Worm (Caenorhabditis elegans): Measurements from ENCODE around the gene F14H8.2.

The F14H8.2 gene

DNA sequence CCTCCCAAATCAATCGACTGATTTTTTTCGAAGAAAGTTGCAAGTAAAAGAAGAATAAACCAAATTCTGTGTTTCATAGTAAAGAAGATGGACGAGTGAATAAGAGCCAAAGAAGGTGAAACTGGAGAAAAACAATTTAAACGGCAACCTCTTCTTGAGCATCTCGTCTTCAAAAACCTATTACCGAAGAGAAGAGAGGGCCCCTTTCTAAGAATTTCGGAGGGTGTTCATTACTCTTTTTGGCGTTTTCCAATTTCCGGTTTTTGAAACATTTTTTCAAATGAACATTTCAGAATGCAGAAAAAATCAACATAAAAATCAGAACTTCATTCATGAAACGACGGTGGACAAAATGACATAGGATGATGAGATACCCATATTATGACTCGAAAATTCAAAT lies 8.6 kb downstream of the F14H8.2 start, which contains the start of gene nmr-2:
Gene nmr-2, minus strand, starts transcription at position 101 of the 400 bp plus-strand sequence.
- TF ChIP-seq ztf-7 (tag; optimal IDR thresholded peaks at IDR 0.05) (no peak), ceh-62 (tag; optimal IDR thresholded peaks at IDR 0.05) (no peak), dve-1 (tag; optimal IDR thresholded peaks at IDR 0.05; ENCODE audit: insufficient read depth) (no peak), skn-1 (tag; optimal IDR thresholded peaks at IDR 0.05) (no peak), snpc-4 (tag; optimal IDR thresholded peaks at IDR 0.05) (no peak), ama-1 (optimal IDR thresholded peaks at IDR 0.05) (peak; percentile 42), fkh-10 (GFP tag; optimal IDR thresholded peaks at IDR 0.05) (no peak)

DNA sequence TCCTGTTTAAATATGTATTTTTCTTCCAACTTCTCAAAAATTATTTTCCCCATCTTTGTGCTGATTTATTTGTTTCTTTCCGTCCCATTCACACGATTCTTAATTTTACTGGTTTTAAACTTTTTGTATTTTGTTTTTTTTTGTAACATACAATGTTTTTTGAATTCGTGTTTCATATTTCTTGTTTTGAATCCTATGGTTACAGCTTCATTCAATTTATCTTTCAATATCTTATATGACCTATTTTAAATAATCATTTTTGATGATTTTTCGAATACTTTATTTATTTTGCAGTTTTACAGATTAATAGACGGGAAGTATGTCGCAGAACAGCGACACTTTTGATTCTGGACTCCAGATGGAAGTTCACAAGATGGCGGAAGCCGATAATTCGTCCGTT lies 15.3 kb downstream of the F14H8.2 start, which contains the start of gene hrde-2:
Gene hrde-2, plus strand, starts transcription at position 301 of the 400 bp plus-strand sequence.
- no peak for TF ChIP-seq daf-12 (tag; optimal IDR thresholded peaks at IDR 0.05)
- TF ChIP-seq ces-1 (GFP tag; optimal IDR thresholded peaks at IDR 0.05), result no peak
- TF ChIP-seq mdl-1 (tag; optimal IDR thresholded peaks at IDR 0.05), result no peak
- no peak for TF ChIP-seq pqm-1 (tag; optimal IDR thresholded peaks at IDR 0.05)
- no peak for TF ChIP-seq nhr-41 (GFP tag; IDR thresholded peaks at IDR 0.05)
- no peak for TF ChIP-seq skn-1 (tag; optimal IDR thresholded peaks at IDR 0.05)
- no peak for TF ChIP-seq lin-38 (GFP tag; IDR thresholded peaks at IDR 0.05)
- TF ChIP-seq F37D6.2 (tag; optimal IDR thresholded peaks at IDR 0.05), result no peak
- no peak for TF ChIP-seq set-16 (GFP tag; IDR thresholded peaks at IDR 0.05)
- no peak for TF ChIP-seq attf-4 (tag; optimal IDR thresholded peaks at IDR 0.05)
- no peak for TF ChIP-seq ctbp-1 (GFP tag; IDR thresholded peaks at IDR 0.05)
- no peak for TF ChIP-seq ceh-20 (GFP tag; IDR thresholded peaks at IDR 0.05)

DNA sequence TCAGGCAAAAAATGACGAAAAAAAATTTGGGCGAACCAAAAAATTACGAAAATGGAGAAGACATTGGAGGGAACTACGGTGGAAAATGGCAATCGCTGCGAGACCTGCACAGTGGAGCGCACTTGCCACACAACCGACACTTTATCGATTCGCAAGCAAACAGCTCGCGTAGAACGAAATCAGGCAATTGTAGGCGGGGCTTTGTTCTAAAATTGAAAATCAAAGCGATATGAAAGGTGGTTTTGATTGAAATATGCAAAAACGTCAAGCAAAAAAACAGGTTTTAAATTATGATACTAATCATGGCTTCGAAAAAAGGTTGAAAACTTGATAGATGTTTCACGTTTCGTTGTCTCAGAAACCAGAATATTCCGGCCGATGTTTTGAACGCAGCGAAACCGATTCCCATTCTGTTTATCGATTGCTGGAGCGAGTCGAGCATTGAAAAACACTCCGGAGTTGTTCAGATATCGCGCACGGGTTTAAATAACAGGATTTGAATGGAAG lies 17.9 kb downstream of the F14H8.2 start, which contains the start of the genes fib-1 and mut-15:
Gene fib-1, minus strand, starts transcription at position 40 of the 507 bp plus-strand sequence.
Gene mut-15, plus strand, starts transcription at position 360 of the 507 bp plus-strand sequence.
- TF ChIP-seq ztf-11 (tag; optimal IDR thresholded peaks at IDR 0.05) (no peak), snpc-1.2 (GFP tag; IDR thresholded peaks at IDR 0.05) (no peak), tra-1 (GFP tag; IDR thresholded peaks at IDR 0.05) (peak; percentile 67), pqm-1 (tag; optimal IDR thresholded peaks at IDR 0.05) (no peak), aha-1 (tag) (peak; percentile 24), ces-1 (GFP tag; optimal IDR thresholded peaks at IDR 0.05) (no peak), egl-43 (GFP tag; IDR thresholded peaks at IDR 0.05) (0 out of 2 replicates have a peak, but pooled peaks have one; percentile 45), daf-12 (tag; optimal IDR thresholded peaks at IDR 0.05) (no peak), dmd-9 (GFP tag; IDR thresholded peaks at IDR 0.05) (peak; percentile 78; the same call in 1 of the 2 replicates), nhr-48 (tag; optimal IDR thresholded peaks at IDR 0.05) (peak; percentile 44), ZK546.5 (tag; optimal IDR thresholded peaks at IDR 0.05) (no peak), ceh-28 (tag; optimal IDR thresholded peaks at IDR 0.05) (peak; percentile 71), daf-19 (GFP tag; conservative IDR thresholded peaks at IDR 0.05) (peak; percentile 58; the same call in 1 of the 2 replicates), ceh-32 (tag; optimal IDR thresholded peaks at IDR 0.05; ENCODE audit: poor library complexity) (no peak), set-16 (GFP tag; IDR thresholded peaks at IDR 0.05) (no peak), lin-1 (GFP tag; IDR thresholded peaks at IDR 0.05) (no peak), hif-1 (tag; optimal IDR thresholded peaks at IDR 0.05) (peak in 1 of 2 experiments; percentile 91), F44E2.7 (GFP tag; IDR thresholded peaks at IDR 0.05) (no peak), snpc-4 (tag; optimal IDR thresholded peaks at IDR 0.05) (no peak), ceh-62 (tag; optimal IDR thresholded peaks at IDR 0.05) (no peak), nhr-76 (tag; optimal IDR thresholded peaks at IDR 0.05) (no peak), hlh-11 (tag; optimal IDR thresholded peaks at IDR 0.05) (peak; percentile 88), nhr-41 (GFP tag; IDR thresholded peaks at IDR 0.05) (no peak), zag-1 (tag; optimal IDR thresholded peaks at IDR 0.05) (no peak), attf-4 (tag; optimal IDR thresholded peaks at IDR 0.05) (no peak), ama-1 (optimal IDR thresholded peaks at IDR 0.05) (no peak), ctbp-1 (GFP tag; IDR thresholded peaks at IDR 0.05) (peak; percentile 72), zip-11 (GFP tag; IDR thresholded peaks at IDR 0.05) (no peak), F10B5.3 (tag; optimal IDR thresholded peaks at IDR 0.05) (no peak), ZK337.2 (GFP tag; IDR thresholded peaks at IDR 0.05) (no peak), aly-2 (tag; optimal IDR thresholded peaks at IDR 0.05) (no peak), nhr-237 (tag; optimal IDR thresholded peaks at IDR 0.05) (no peak), spr-3 (GFP tag; optimal IDR thresholded peaks at IDR 0.05) (peak; percentile 8), T20F7.1 (GFP tag; optimal IDR thresholded peaks at IDR 0.05) (peak; percentile 91), nhr-28 (tag; optimal IDR thresholded peaks at IDR 0.05) (peak; percentile 74), mep-1 (tag; optimal IDR thresholded peaks at IDR 0.05) (peak; percentile 96), jun-1 (tag; optimal IDR thresholded peaks at IDR 0.05) (peak; percentile 77), madf-5 (GFP tag; IDR thresholded peaks at IDR 0.05) (no peak), Y48G9A.11 (GFP tag; IDR thresholded peaks at IDR 0.05) (peak; percentile 87)
